Worm (Caenorhabditis elegans) whole organism, L1 larva: Measurements from ENCODE around the gene C45G9.9.

Source experiments
- ceh-8 ChIP-seq: fragments of 200-800 bp; sonication (Bioruptor generic); optimal IDR thresholded peaks from 2 replicates; lab custom pipeline; 2018; ENCODE audit warnings: mild to moderate bottlenecking, missing genetic modification characterization, moderate library complexity, missing compliant biosample characterization
- lin-14 ChIP-seq: fragments of 200-800 bp; sonication (Bioruptor generic); optimal IDR thresholded peaks from 2 replicates; lab custom pipeline; 2018; ENCODE audit warnings: mild to moderate bottlenecking, missing genetic modification characterization, moderate library complexity, missing compliant biosample characterization
- lir-3 ChIP-seq: sonication (generic microtip); optimal IDR thresholded peaks from 2 replicates; lab custom pipeline; 2016; ENCODE audit warnings: mild to moderate bottlenecking, missing genetic modification characterization, moderate library complexity, missing compliant biosample characterization; ENCODE audit not compliant: poor library complexity
- snpc-4 ChIP-seq: fragments of 150-350 bp; optimal IDR thresholded peaks from 2 replicates; lab custom pipeline; 2014; ENCODE audit warnings: missing biosample characterization, missing genetic modification characterization
- tbx-2 ChIP-seq: sonication (generic microtip); optimal IDR thresholded peaks from 2 replicates; lab custom pipeline; 2016; ENCODE audit warnings: missing genetic modification characterization, missing compliant biosample characterization
- unc-62 ChIP-seq: fragments of 150-350 bp; optimal IDR thresholded peaks from 2 replicates; lab custom pipeline; 2014; ENCODE audit warnings: missing biosample characterization, missing genetic modification reagents, missing genetic modification characterization

ce11 chrIII:5021689-5022088 is 33.9 kb downstream of the C45G9.9 start, which contains the start of gene R144.3:
- TF ChIP-seq lin-14 (GFP tag; lab: Kevin White, UChicago) (no peak), ceh-8 (no peak), tbx-2 (tag; lab: Kevin White, UChicago) (no peak), lir-3 (tag; lab: Kevin White, UChicago) (no peak), unc-62 (no peak), snpc-4 (tag; lab: Kevin White, UChicago) (no peak)
